Worm (Caenorhabditis elegans) whole organism, late embryonic: ENCODE data around the gene K08F9.3.

ENCODE experiments used
- C38D4.7 ChIP-seq: fragments of 200-800 bp; sonication (Bioruptor generic); optimal IDR thresholded peaks from 2 replicates; lab custom pipeline; 2018; ENCODE audit warnings: mild to moderate bottlenecking, missing genetic modification characterization, moderate library complexity, missing compliant biosample characterization
- F13H6.1 ChIP-seq: sonication (generic microtip); optimal IDR thresholded peaks from 2 replicates; lab custom pipeline; 2016; ENCODE audit warnings: missing genetic modification characterization, missing compliant biosample characterization
- T23F11.4 ChIP-seq: fragments of 200-800 bp; sonication (Bioruptor generic); optimal IDR thresholded peaks from 2 replicates; lab custom pipeline; 2018; ENCODE audit warnings: mild to moderate bottlenecking, missing genetic modification characterization, missing compliant biosample characterization
- Y22D7AL.16 ChIP-seq: sonication (generic microtip); optimal IDR thresholded peaks from 2 replicates; lab custom pipeline; 2016; ENCODE audit warnings: missing genetic modification characterization, missing compliant biosample characterization
- ahr-1 ChIP-seq: sonication (generic microtip); optimal IDR thresholded peaks from 2 replicates; lab custom pipeline; 2016; ENCODE audit warnings: missing genetic modification characterization, missing compliant biosample characterization
- ama-1 ChIP-seq: fragments of 150-350 bp; optimal IDR thresholded peaks from 2 replicates; lab custom pipeline; 2014
- ceh-14 ChIP-seq: sonication (generic microtip); optimal IDR thresholded peaks from 2 replicates; lab custom pipeline; 2016; ENCODE audit warnings: missing genotype, missing genetic modification characterization, missing compliant biosample characterization
- ceh-18 ChIP-seq: sonication (generic microtip); optimal IDR thresholded peaks from 2 replicates; lab custom pipeline; 2016; ENCODE audit warnings: missing genetic modification characterization, missing compliant biosample characterization
- ceh-31 ChIP-seq: sonication (generic microtip); optimal IDR thresholded peaks from 2 replicates; lab custom pipeline; 2016; ENCODE audit warnings: missing genetic modification characterization, missing compliant biosample characterization
- ceh-34 ChIP-seq: sonication (generic microtip); optimal IDR thresholded peaks from 2 replicates; lab custom pipeline; 2016; ENCODE audit warnings: mild to moderate bottlenecking, missing genetic modification characterization, missing compliant biosample characterization
- ceh-45 ChIP-seq: fragments of 200-800 bp; sonication (Bioruptor generic); IDR thresholded peaks from 2 replicates; pipeline ENCODE4 v1.3.6; 2022; ENCODE audit warnings: missing genetic modification reagents, missing genetic modification characterization, missing compliant biosample characterization
- ceh-48 ChIP-seq: sonication (generic microtip); optimal IDR thresholded peaks from 2 replicates; lab custom pipeline; 2016; ENCODE audit warnings: missing genetic modification characterization, inconsistent platforms, missing compliant biosample characterization
- ceh-6 ChIP-seq: fragments of 200-800 bp; sonication (Bioruptor generic); optimal IDR thresholded peaks from 2 replicates; lab custom pipeline; 2018; ENCODE audit warnings: mild to moderate bottlenecking, missing genetic modification characterization, missing compliant biosample characterization
- che-1 ChIP-seq: sonication (generic microtip); optimal IDR thresholded peaks from 2 replicates; lab custom pipeline; 2016; ENCODE audit warnings: mild to moderate bottlenecking, missing genetic modification characterization, missing compliant biosample characterization
- dmd-4 ChIP-seq: sonication (generic microtip); optimal IDR thresholded peaks from 2 replicates; lab custom pipeline; 2016; ENCODE audit warnings: borderline replicate concordance, missing genetic modification characterization, missing compliant biosample characterization
- elt-2 ChIP-seq: sonication (generic microtip); optimal IDR thresholded peaks from 2 replicates; lab custom pipeline; 2016; ENCODE audit warnings: missing genetic modification reagents, missing genetic modification characterization, missing compliant biosample characterization
- ets-4 ChIP-seq: sonication (generic microtip); optimal IDR thresholded peaks from 2 replicates; lab custom pipeline; 2016; ENCODE audit warnings: missing genetic modification characterization, missing compliant biosample characterization
- eyg-1 ChIP-seq: sonication (generic microtip); optimal IDR thresholded peaks from 2 replicates; lab custom pipeline; 2016; ENCODE audit warnings: missing genotype, missing genetic modification characterization, missing compliant biosample characterization
- fkh-10 ChIP-seq: fragments of 150-350 bp; optimal IDR thresholded peaks from 2 replicates; lab custom pipeline; 2014; ENCODE audit warnings: missing biosample characterization, missing genetic modification reagents, missing genetic modification characterization
- hlh-15 ChIP-seq: sonication (generic microtip); optimal IDR thresholded peaks from 2 replicates; lab custom pipeline; 2016; ENCODE audit warnings: missing genetic modification characterization, missing compliant biosample characterization
- hlh-30 ChIP-seq: sonication (generic microtip); optimal IDR thresholded peaks from 2 replicates; lab custom pipeline; 2017; ENCODE audit warnings: antibody characterized with exemption, missing genetic modification characterization, missing compliant biosample characterization; ENCODE audit not compliant: insufficient read depth
- hlh-8 ChIP-seq: sonication (generic microtip); optimal IDR thresholded peaks from 2 replicates; lab custom pipeline; 2016; ENCODE audit warnings: missing genotype, missing genetic modification characterization, missing compliant biosample characterization
- mec-3 ChIP-seq: sonication (generic microtip); optimal IDR thresholded peaks from 2 replicates; lab custom pipeline; 2016; ENCODE audit warnings: borderline replicate concordance, missing genetic modification characterization, missing compliant biosample characterization
- nfya-1 ChIP-seq: sonication (generic microtip); optimal IDR thresholded peaks from 2 replicates; lab custom pipeline; 2017; ENCODE audit warnings: missing genetic modification characterization, mild to moderate bottlenecking, missing compliant biosample characterization, antibody characterized with exemption, moderate library complexity
- nhr-11 ChIP-seq: fragments of 150-350 bp; optimal IDR thresholded peaks from 2 replicates; lab custom pipeline; 2014; ENCODE audit warnings: missing biosample characterization, missing genetic modification characterization
- nhr-232 ChIP-seq: sonication (generic microtip); optimal IDR thresholded peaks from 2 replicates; lab custom pipeline; 2016; ENCODE audit warnings: missing genetic modification characterization, missing compliant biosample characterization
- odd-2 ChIP-seq: sonication (generic microtip); optimal IDR thresholded peaks from 2 replicates; lab custom pipeline; 2017; ENCODE audit warnings: antibody characterized with exemption, mild to moderate bottlenecking, missing genetic modification characterization, missing compliant biosample characterization
- pag-3 ChIP-seq: sonication (generic microtip); optimal IDR thresholded peaks from 2 replicates; lab custom pipeline; 2016; ENCODE audit warnings: missing compliant biosample characterization, missing genetic modification characterization, borderline replicate concordance
- pat-9 ChIP-seq: fragments of 200-800 bp; sonication (Bioruptor generic); optimal IDR thresholded peaks from 2 replicates; lab custom pipeline; 2018; ENCODE audit warnings: mild to moderate bottlenecking, missing genetic modification characterization, moderate library complexity, missing compliant biosample characterization
- pax-1 ChIP-seq: fragments of 150-350 bp; optimal IDR thresholded peaks from 2 replicates; lab custom pipeline; 2014; ENCODE audit warnings: missing biosample characterization, missing genetic modification characterization
- pha-4 ChIP-seq: fragments of 150-350 bp; optimal IDR thresholded peaks from 2 replicates; lab custom pipeline; 2018; ENCODE audit warnings: missing biosample characterization, missing genetic modification reagents, missing genetic modification characterization
- pqm-1 ChIP-seq: sonication (generic microtip); optimal IDR thresholded peaks from 2 replicates; lab custom pipeline; 2016; ENCODE audit warnings: missing genetic modification characterization, missing compliant biosample characterization
- pros-1 ChIP-seq: fragments of 150-350 bp; optimal IDR thresholded peaks from 2 replicates; lab custom pipeline; 2014; ENCODE audit warnings: missing biosample characterization, missing genetic modification reagents, missing genetic modification characterization
- rnt-1 ChIP-seq: sonication (generic microtip); optimal IDR thresholded peaks from 2 replicates; lab custom pipeline; 2016; ENCODE audit warnings: missing genetic modification characterization, missing compliant biosample characterization
- sdc-2 ChIP-seq: sonication (generic microtip); optimal IDR thresholded peaks from 2 replicates; lab custom pipeline; 2016; ENCODE audit warnings: missing genotype, missing genetic modification characterization, missing compliant biosample characterization
- tbx-2 ChIP-seq: sonication (generic microtip); optimal IDR thresholded peaks from 2 replicates; lab custom pipeline; 2016; ENCODE audit warnings: missing genetic modification characterization, missing compliant biosample characterization
- tbx-7 ChIP-seq: sonication (generic microtip); optimal IDR thresholded peaks from 2 replicates; lab custom pipeline; 2016; ENCODE audit warnings: missing genotype, missing genetic modification characterization, missing compliant biosample characterization
- ttx-3 ChIP-seq: sonication (generic microtip); optimal IDR thresholded peaks from 2 replicates; lab custom pipeline; 2016; ENCODE audit warnings: missing genetic modification reagents, missing genetic modification characterization, missing compliant biosample characterization
- unc-3 ChIP-seq, 2 experiments: fragments of 200-800 bp in 1 of 2; sonication (Bioruptor generic) in 1 of 2; sonication (generic microtip) in 1 of 2; conservative IDR thresholded peaks in 1 of 2; optimal IDR thresholded peaks in 1 of 2; 2 replicates each; pipeline versions ENCODE4 v1.3.6 to Lab custom; 2016 to 2022; ENCODE audit warnings: missing compliant biosample characterization in 2 of 2, missing genetic modification characterization in 2 of 2, missing genetic modification reagents in 1 of 2
- unc-42 ChIP-seq: sonication (generic microtip); optimal IDR thresholded peaks from 2 replicates; lab custom pipeline; 2016; ENCODE audit warnings: missing genotype, missing genetic modification characterization, missing compliant biosample characterization
- unc-55 ChIP-seq: sonication (generic microtip); optimal IDR thresholded peaks from 2 replicates; lab custom pipeline; 2017; ENCODE audit warnings: missing biosample characterization, missing genetic modification reagents, missing genetic modification characterization
- unc-86 ChIP-seq: sonication (generic microtip); optimal IDR thresholded peaks from 2 replicates; lab custom pipeline; 2016; ENCODE audit warnings: missing genetic modification characterization, missing compliant biosample characterization
- ztf-16 ChIP-seq: sonication (generic microtip); optimal IDR thresholded peaks from 2 replicates; lab custom pipeline; 2017; ENCODE audit warnings: missing genetic modification characterization, missing compliant biosample characterization

The K08F9.3 gene

DNA sequence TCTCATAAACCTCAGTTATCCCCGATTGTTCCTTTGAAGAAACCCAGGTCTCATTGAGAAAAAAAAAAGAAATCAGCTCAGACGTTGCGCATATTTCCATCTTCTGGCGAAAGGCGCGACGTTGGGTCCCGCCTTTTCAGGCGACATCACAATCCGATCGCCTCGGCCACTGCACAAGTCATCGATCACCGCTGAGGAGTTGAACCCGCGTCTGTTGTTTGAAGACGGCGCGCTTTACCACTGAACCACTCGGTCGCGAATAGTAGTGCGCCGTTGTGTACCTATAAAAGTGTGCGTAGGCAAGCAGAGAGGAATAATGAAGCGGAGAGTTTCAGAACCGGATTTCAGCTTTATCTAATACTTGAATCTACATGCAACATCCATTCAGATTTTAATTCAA, 50.6 kb downstream of the K08F9.3 start, which contains the start of gene Y75B12B.11 (continued):
- TF ChIP-seq ceh-18 (tag; lab: Kevin White, UChicago): peak; percentile 78
- peak; percentile 84 for TF ChIP-seq nhr-232 (tag; lab: Kevin White, UChicago)
- peak; percentile 59 for TF ChIP-seq tbx-7
- TF ChIP-seq eyg-1 (tag; lab: Kevin White, UChicago): peak; percentile 87
- peak; percentile 84 for TF ChIP-seq pqm-1 (tag; lab: Kevin White, UChicago)
- TF ChIP-seq pax-1 (tag; lab: Kevin White, UChicago): no peak
- peak; percentile 86 for TF ChIP-seq dmd-4 (tag; lab: Kevin White, UChicago)
- peak; percentile 54; the same call in 1 of the 2 replicates for TF ChIP-seq unc-3 (GFP tag; conservative IDR thresholded peaks at IDR 0.05; lab: Robert Waterston, UW)
- peak; percentile 71 for TF ChIP-seq unc-3 (tag; optimal IDR thresholded peaks at IDR 0.05; lab: Kevin White, UChicago)
- TF ChIP-seq unc-86 (tag; lab: Kevin White, UChicago): peak; percentile 79
- TF ChIP-seq ceh-14 (tag; lab: Kevin White, UChicago): peak; percentile 93
- peak; percentile 88 for TF ChIP-seq pat-9 (tag; lab: Kevin White, UChicago)
- TF ChIP-seq ama-1 (lab: Kevin White, UChicago): no peak
- peak; percentile 87 for TF ChIP-seq ttx-3 (tag; lab: Kevin White, UChicago)
- peak; percentile 71 for TF ChIP-seq ahr-1 (tag; lab: Kevin White, UChicago)
- peak; percentile 74 for TF ChIP-seq ceh-48 (tag; lab: Kevin White, UChicago)
- TF ChIP-seq rnt-1: peak; percentile 76
- TF ChIP-seq ceh-34 (tag; lab: Kevin White, UChicago): peak; percentile 88
- peak; percentile 69 for TF ChIP-seq ets-4
- peak; percentile 81 for TF ChIP-seq ceh-45 (GFP tag; lab: Robert Waterston, UW)
- TF ChIP-seq tbx-2 (tag; lab: Kevin White, UChicago): peak; percentile 86
- peak; percentile 93 for TF ChIP-seq elt-2 (tag; lab: Kevin White, UChicago)
- peak; percentile 70 for TF ChIP-seq nfya-1 (tag; lab: Kevin White, UChicago)
- TF ChIP-seq hlh-8 (tag; lab: Kevin White, UChicago): peak; percentile 84
- peak; percentile 80 for TF ChIP-seq hlh-15
- TF ChIP-seq F13H6.1: peak; percentile 81
- TF ChIP-seq ztf-16 (tag; lab: Kevin White, UChicago): peak; percentile 84
- TF ChIP-seq fkh-10 (GFP tag; lab: Kevin White, UChicago): no peak
- TF ChIP-seq, all 69 proteins: peak for 60

DNA sequence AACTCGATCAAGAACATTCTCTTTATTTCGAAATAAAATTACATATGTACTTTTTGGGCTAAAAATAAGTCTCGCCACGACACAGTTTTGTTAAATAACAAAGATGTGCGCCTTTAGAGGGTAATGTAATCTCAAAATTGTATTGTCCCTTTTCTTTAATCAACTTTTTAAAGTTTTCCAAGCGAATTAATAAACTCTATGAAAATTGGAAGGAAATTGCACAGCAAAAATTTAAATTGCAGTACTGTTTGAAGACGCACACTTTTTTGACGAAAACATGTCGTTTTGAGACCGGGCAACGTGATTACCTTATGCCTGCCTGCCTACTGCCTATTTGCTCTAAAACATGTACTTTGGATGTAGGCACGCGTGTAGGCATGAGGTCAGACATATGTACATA, 51.6 kb downstream of the K08F9.3 start:
- TF ChIP-seq pat-9 (tag; lab: Kevin White, UChicago) (no peak), C38D4.7 (no peak), sdc-2 (tag; lab: Kevin White, UChicago) (no peak), dmd-4 (tag; lab: Kevin White, UChicago) (no peak), unc-86 (tag; lab: Kevin White, UChicago) (no peak), ceh-6 (GFP tag; lab: Kevin White, UChicago) (no peak), pros-1 (tag; lab: Kevin White, UChicago) (no peak), hlh-30 (no peak), mec-3 (tag; lab: Kevin White, UChicago) (no peak), ztf-16 (tag; lab: Kevin White, UChicago) (no peak), tbx-2 (tag; lab: Kevin White, UChicago) (no peak), che-1 (tag; lab: Kevin White, UChicago) (no peak), pag-3 (tag; lab: Kevin White, UChicago) (no peak), pqm-1 (tag; lab: Kevin White, UChicago) (no peak), ceh-14 (tag; lab: Kevin White, UChicago) (no peak), odd-2 (no peak)

DNA sequence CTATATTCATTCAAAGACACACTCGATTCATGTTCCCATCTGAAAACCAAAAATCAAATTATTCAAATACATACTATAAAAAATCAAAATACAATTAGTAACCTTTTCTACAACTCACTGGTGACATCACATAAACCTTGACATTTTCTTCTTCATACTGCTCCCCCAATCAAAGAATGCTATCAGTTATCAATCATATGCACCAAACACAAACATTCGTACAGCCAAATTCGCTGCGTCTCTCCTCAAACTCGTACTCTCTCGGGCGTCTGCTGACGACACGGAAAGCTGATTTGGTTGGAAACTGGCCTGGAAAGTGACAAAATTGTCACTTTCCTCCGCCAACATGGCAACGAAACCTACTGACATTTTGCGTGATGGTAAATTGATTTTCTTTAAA, 52.0 kb downstream of the K08F9.3 start, which contains the start of gene plc-2:
Gene plc-2 (plus strand): TSS at position 196 of the 400 bp plus-strand sequence.
- TF ChIP-seq pat-9 (tag; lab: Kevin White, UChicago) (no peak), pax-1 (tag; lab: Kevin White, UChicago) (no peak), ama-1 (lab: Kevin White, UChicago) (no peak), ceh-31 (no peak), dmd-4 (tag; lab: Kevin White, UChicago) (no peak), unc-42 (no peak), Y22D7AL.16 (tag; lab: Kevin White, UChicago) (no peak), nhr-11 (no peak), unc-86 (tag; lab: Kevin White, UChicago) (no peak), pha-4 (no peak), unc-55 (no peak), odd-2 (no peak), T23F11.4 (GFP tag; lab: Kevin White, UChicago) (no peak)
- TF ChIP-seq, all 69 proteins: peak for 0
